Fruit fly (Drosophila melanogaster): ENCODE measurements around the gene His4r.

Gene His4r

DNA sequence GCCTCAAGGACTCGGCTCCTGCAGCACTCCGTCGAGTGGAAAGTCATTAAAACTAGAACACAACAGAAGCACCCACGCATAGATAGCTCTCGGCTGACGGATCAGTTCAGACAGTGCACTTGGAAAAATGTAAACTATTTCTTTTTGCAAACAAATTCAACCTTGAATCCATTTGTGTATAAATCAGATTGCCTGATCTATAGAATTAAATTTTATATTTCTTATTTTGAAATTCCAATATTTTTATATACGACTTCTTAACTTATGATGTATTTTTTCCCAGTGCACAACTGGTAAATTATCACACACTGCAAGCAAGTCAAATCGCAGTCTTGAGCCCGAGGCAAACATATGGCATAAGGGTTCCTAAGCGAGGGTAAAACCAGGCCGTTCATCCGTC lies 49.2 kb downstream of the His4r start (continued):
- TF ChIP-seq CG7357 (GFP tag; IDR thresholded peaks at IDR 0.05) = peak; percentile 61; the same call in 2 of the 3 replicates
- TF ChIP-seq CG15011 (GFP tag; optimal IDR thresholded peaks at IDR 0.05) = peak; percentile 17
- TF ChIP-seq Ets65A (GFP tag) = peak; percentile 80
- TF ChIP-seq CG6765 (GFP tag; optimal IDR thresholded peaks at IDR 0.05) = no peak
- no peak for TF ChIP-seq mam (GFP tag; optimal IDR thresholded peaks at IDR 0.05)
- TF ChIP-seq CG31388 (GFP tag; optimal IDR thresholded peaks at IDR 0.05) = peak; percentile 37
- no peak for TF ChIP-seq Hmr (GFP tag; optimal IDR thresholded peaks at IDR 0.05)
- peak; percentile 95 for TF ChIP-seq CG15696 (tag; optimal IDR thresholded peaks at IDR 0.05)
- no peak for TF ChIP-seq tx (GFP tag; optimal IDR thresholded peaks at IDR 0.05)
- TF ChIP-seq H15 (GFP tag; IDR thresholded peaks at IDR 0.05) = peak; percentile 55; the same call in 1 of the 3 replicates
- peak; percentile 65 for TF ChIP-seq Drgx (GFP tag; IDR thresholded peaks at IDR 0.05)
- TF ChIP-seq CG10543 (GFP tag; optimal IDR thresholded peaks at IDR 0.05) = no peak
- TF ChIP-seq CTCF (GFP tag; optimal IDR thresholded peaks at IDR 0.05) = no peak
- TF ChIP-seq CG11085 (GFP tag; IDR thresholded peaks at IDR 0.05) = no peak
- TF ChIP-seq ttk (GFP tag; IDR thresholded peaks at IDR 0.05) = peak; percentile 52
- no peak for TF ChIP-seq bbx (GFP tag; IDR thresholded peaks at IDR 0.05; ENCODE audit: partially characterized antibody)
- TF ChIP-seq kni (GFP tag; optimal IDR thresholded peaks at IDR 0.05) = no peak
- TF ChIP-seq CG18599 (GFP tag; optimal IDR thresholded peaks at IDR 0.05) = peak; percentile 25
- TF ChIP-seq CG18619 (GFP tag; optimal IDR thresholded peaks at IDR 0.05) = no peak
- peak; percentile 10 for TF ChIP-seq PHDP (tag; optimal IDR thresholded peaks at IDR 0.05)
- TF ChIP-seq CG11696 (GFP tag; IDR thresholded peaks at IDR 0.05) = no peak
- TF ChIP-seq CG1529 (GFP tag; optimal IDR thresholded peaks at IDR 0.05) = peak; percentile 35
- TF ChIP-seq sqz (GFP tag; optimal IDR thresholded peaks at IDR 0.05) = no peak
- no peak for TF ChIP-seq sc (optimal IDR thresholded peaks at IDR 0.05)
- peak; percentile 34 for TF ChIP-seq sc (GFP tag; optimal IDR thresholded peaks at IDR 0.05)
- TF ChIP-seq C15 (GFP tag; IDR thresholded peaks at IDR 0.05) = no peak
- no peak for TF ChIP-seq CG5180 (GFP tag; optimal IDR thresholded peaks at IDR 0.05)
- TF ChIP-seq CG17802 (tag; optimal IDR thresholded peaks at IDR 0.05) = no peak
- TF ChIP-seq ind (GFP tag; optimal IDR thresholded peaks at IDR 0.05) = peak; percentile 48
- peak; percentile 63; the same call in 1 of the 2 replicates for TF ChIP-seq Awh (GFP tag; IDR thresholded peaks at IDR 0.05)
- peak; percentile 20 for TF ChIP-seq Sry-β (GFP tag; optimal IDR thresholded peaks at IDR 0.05)
- no peak for TF ChIP-seq CG4282 (GFP tag; optimal IDR thresholded peaks at IDR 0.05)
- peak; percentile 21 for TF ChIP-seq Abd-B (GFP tag; optimal IDR thresholded peaks at IDR 0.05)
- TF ChIP-seq CG12236 (GFP tag; optimal IDR thresholded peaks at IDR 0.05) = no peak
- no peak for TF ChIP-seq CG2889 (GFP tag; IDR thresholded peaks at IDR 0.05)
- TF ChIP-seq TFAM (GFP tag; optimal IDR thresholded peaks at IDR 0.05) = no peak
- no peak for TF ChIP-seq pzg (GFP tag; optimal IDR thresholded peaks at IDR 0.05)
- TF ChIP-seq eyg (GFP tag; optimal IDR thresholded peaks at IDR 0.05) = no peak
- no peak for TF ChIP-seq CkIIα-i1 (GFP tag; IDR thresholded peaks at IDR 0.05)
- no peak for TF ChIP-seq Usf (GFP tag; optimal IDR thresholded peaks at IDR 0.05)
- peak; percentile 75 for TF ChIP-seq CG7839 (tag; optimal IDR thresholded peaks at IDR 0.05)
- peak; percentile 36 for TF ChIP-seq CG10654 (GFP tag; optimal IDR thresholded peaks at IDR 0.05)
- peak; percentile 57; the same call in 1 of the 2 replicates for TF ChIP-seq CG32767 (GFP tag; IDR thresholded peaks at IDR 0.05)
- no peak for TF ChIP-seq al (GFP tag; IDR thresholded peaks at IDR 0.05)
- TF ChIP-seq CG4424 (GFP tag; optimal IDR thresholded peaks at IDR 0.05) = peak; percentile 81
- no peak for TF ChIP-seq CG2129 (GFP tag; IDR thresholded peaks at IDR 0.05; ENCODE audit: partially characterized antibody)
- no peak for TF ChIP-seq Dll (GFP tag; IDR thresholded peaks at IDR 0.05; ENCODE audit: partially characterized antibody)
- TF ChIP-seq CG9797 (GFP tag; optimal IDR thresholded peaks at IDR 0.05) = no peak
- no peak for TF ChIP-seq CG32532 (GFP tag; IDR thresholded peaks at IDR 0.05)
- no peak for TF ChIP-seq p53 (GFP tag; optimal IDR thresholded peaks at IDR 0.05)
- TF ChIP-seq CG8089 (GFP tag; optimal IDR thresholded peaks at IDR 0.05) = no peak
- TF ChIP-seq CG14050 (GFP tag; IDR thresholded peaks at IDR 0.05) = peak; percentile 46; the same call in 2 of the 3 replicates
- TF ChIP-seq NK7.1 (GFP tag; optimal IDR thresholded peaks at IDR 0.05) = no peak
